Fruit fly (Drosophila melanogaster): ENCODE data around the gene mira.

The mira gene

dm6 chr3R:19901742-19902141 lies 33.2 kb downstream of the mira start:
- TF ChIP-seq CG8478 (optimal IDR thresholded peaks at IDR 0.05) = no peak
- no peak for TF ChIP-seq Dll (optimal IDR thresholded peaks at IDR 0.05)
- no peak for TF ChIP-seq pan (optimal IDR thresholded peaks at IDR 0.05)
- no peak for TF ChIP-seq psq (optimal IDR thresholded peaks at IDR 0.05)
- TF ChIP-seq EcR (GFP tag; optimal IDR thresholded peaks at IDR 0.05) = no peak
- TF ChIP-seq usp (GFP tag; optimal IDR thresholded peaks at IDR 0.05) = no peak

dm6 chr3R:19895305-19895704 lies 39.6 kb downstream of the mira start:
- TF ChIP-seq usp (GFP tag; optimal IDR thresholded peaks at IDR 0.05) = no peak
- no peak for TF ChIP-seq psq (optimal IDR thresholded peaks at IDR 0.05)
- TF ChIP-seq Dll (optimal IDR thresholded peaks at IDR 0.05) = no peak
- TF ChIP-seq EcR (GFP tag; optimal IDR thresholded peaks at IDR 0.05) = no peak
- no peak for TF ChIP-seq CG8478 (optimal IDR thresholded peaks at IDR 0.05)
- no peak for TF ChIP-seq pan (optimal IDR thresholded peaks at IDR 0.05)

dm6 chr3R:19892046-19892445 lies 42.9 kb downstream of the mira start:
- no peak for TF ChIP-seq Dll (optimal IDR thresholded peaks at IDR 0.05)

dm6 chr3R:19891363-19891762 lies 43.6 kb downstream of the mira start:
- TF ChIP-seq usp (GFP tag; optimal IDR thresholded peaks at IDR 0.05) (no peak), psq (optimal IDR thresholded peaks at IDR 0.05) (no peak)

- TF ChIP-seq Dll (optimal IDR thresholded peaks at IDR 0.05) (no peak), pan (optimal IDR thresholded peaks at IDR 0.05) (no peak), usp (GFP tag; optimal IDR thresholded peaks at IDR 0.05) (no peak), psq (optimal IDR thresholded peaks at IDR 0.05) (no peak), CG8478 (optimal IDR thresholded peaks at IDR 0.05) (no peak), EcR (GFP tag; optimal IDR thresholded peaks at IDR 0.05) (no peak)
Observed at dm6 chr3R:19890340-19890998, 44.5 kb downstream of the mira start, which contains the start of gene CG4733. CG4733 (plus strand) TSS chr3R:19890689.

- TF ChIP-seq EcR (GFP tag; optimal IDR thresholded peaks at IDR 0.05) (no peak), Dll (optimal IDR thresholded peaks at IDR 0.05) (peak; percentile 82), CG8478 (optimal IDR thresholded peaks at IDR 0.05) (no peak), psq (optimal IDR thresholded peaks at IDR 0.05) (no peak), usp (GFP tag; optimal IDR thresholded peaks at IDR 0.05) (no peak)
Observed at dm6 chr3R:19889603-19890187, 45.2 kb downstream of the mira start.

dm6 chr3R:19888156-19888784 lies 46.6 kb downstream of the mira start, which contains the start of gene ninaE:
ninaE (minus strand) TSS chr3R:19888206.
- TF ChIP-seq usp (GFP tag; optimal IDR thresholded peaks at IDR 0.05) (no peak), Dll (optimal IDR thresholded peaks at IDR 0.05) (no peak), psq (optimal IDR thresholded peaks at IDR 0.05) (no peak), pan (optimal IDR thresholded peaks at IDR 0.05) (no peak), EcR (GFP tag; optimal IDR thresholded peaks at IDR 0.05) (no peak), CG8478 (optimal IDR thresholded peaks at IDR 0.05) (no peak)

Data from whole organism.